Fruit fly (Drosophila melanogaster) whole organism, embryonic: ENCODE results near the gene lab.

Experiments used
- CG13287 ChIP-seq: fragments of 200-800 bp; sonication (Bioruptor generic); IDR thresholded peaks from 2 replicates; pipeline ENCODE4 v1.3.6; 2022; ENCODE audit warnings: missing biosample characterization, missing genetic modification characterization; ENCODE audit not compliant: partially characterized antibody
- CG14441 ChIP-seq: fragments of 200-800 bp; sonication (Bioruptor generic); IDR thresholded peaks from 2 replicates; pipeline ENCODE4 v1.3.6; 2022; ENCODE audit warnings: missing biosample characterization, missing genetic modification characterization
- CG16813 ChIP-seq: fragments of 200-800 bp; sonication (Bioruptor generic); IDR thresholded peaks from 3 replicates; pipeline ENCODE4 v1.3.6; 2022; ENCODE audit warnings: missing biosample characterization, missing genetic modification characterization; ENCODE audit not compliant: partially characterized antibody
- CG18476 ChIP-seq: fragments of 200-800 bp; sonication (Bioruptor generic); optimal IDR thresholded peaks from 2 replicates; lab custom pipeline; 2016; ENCODE audit warnings: missing biosample characterization, mild to moderate bottlenecking, missing genetic modification characterization
- CG18764 ChIP-seq: fragments of 200-800 bp; sonication (Bioruptor generic); optimal IDR thresholded peaks from 3 replicates; lab custom pipeline; 2016; ENCODE audit warnings: missing biosample characterization, missing genetic modification characterization
- CG34422 ChIP-seq: fragments of 200-800 bp; sonication (Bioruptor generic); IDR thresholded peaks from 3 replicates; pipeline ENCODE4 v1.3.6; 2022; ENCODE audit warnings: missing biosample characterization, missing genetic modification characterization
- CG4617 ChIP-seq: fragments of 200-800 bp; sonication (Bioruptor generic); optimal IDR thresholded peaks from 3 replicates; lab custom pipeline; 2016; ENCODE audit warnings: missing biosample characterization, missing genetic modification characterization, borderline replicate concordance
- CG7928 ChIP-seq: fragments of 200-800 bp; sonication (Bioruptor generic); optimal IDR thresholded peaks from 2 replicates; lab custom pipeline; 2017; ENCODE audit warnings: missing biosample characterization, mild to moderate bottlenecking, missing genetic modification characterization
- CG9932 ChIP-seq: fragments of 200-800 bp; sonication (Bioruptor generic); IDR thresholded peaks from 2 replicates; pipeline ENCODE4 v1.3.6; 2022; ENCODE audit warnings: missing biosample characterization, missing genetic modification characterization
- D19B ChIP-seq: fragments of 200-800 bp; sonication (Bioruptor generic); optimal IDR thresholded peaks from 2 replicates; lab custom pipeline; 2017; ENCODE audit warnings: missing biosample characterization, mild to moderate bottlenecking, missing genetic modification characterization
- Ets65A ChIP-seq: fragments of 200-800 bp; sonication (Bioruptor generic); peaks from one replicate; lab custom pipeline; 2016; ENCODE audit warnings: missing biosample characterization, missing genetic modification characterization
- Fer1 ChIP-seq: fragments of 200-800 bp; sonication (Bioruptor generic); optimal IDR thresholded peaks from 2 replicates; lab custom pipeline; 2017; ENCODE audit warnings: missing biosample characterization, mild to moderate bottlenecking, missing genetic modification characterization
- GATAe ChIP-seq: fragments of 200-800 bp; sonication (Bioruptor generic); conservative IDR thresholded peaks from 2 replicates; pipeline ENCODE4 v1.3.6; 2022; ENCODE audit warnings: missing biosample characterization, missing genetic modification characterization
- HLH3B ChIP-seq: fragments of 200-800 bp; sonication (Bioruptor generic); IDR thresholded peaks from 2 replicates; pipeline ENCODE4 v1.3.6; 2022; ENCODE audit warnings: missing biosample characterization, missing genetic modification characterization
- Lhr ChIP-seq: fragments of 200-800 bp; sonication (Bioruptor generic); optimal IDR thresholded peaks from 3 replicates; lab custom pipeline; 2017; ENCODE audit warnings: mild to moderate bottlenecking, missing biosample characterization, missing genetic modification reagents, missing genetic modification characterization
- MBD-R2 ChIP-seq: fragments of 200-800 bp; sonication (Bioruptor generic); IDR thresholded peaks from 2 replicates; pipeline ENCODE4 v1.3.6; 2022; ENCODE audit warnings: missing biosample characterization, missing genetic modification characterization
- Mes4 ChIP-seq: fragments of 200-800 bp; sonication (Bioruptor generic); optimal IDR thresholded peaks from 2 replicates; lab custom pipeline; 2016; ENCODE audit warnings: missing biosample characterization, missing genetic modification characterization
- Myb ChIP-seq: fragments of 200-800 bp; sonication (Bioruptor generic); optimal IDR thresholded peaks from 2 replicates; lab custom pipeline; 2016; ENCODE audit warnings: missing biosample characterization, missing genetic modification characterization
- Rfx ChIP-seq: fragments of 200-800 bp; sonication (Bioruptor generic); IDR thresholded peaks from 2 replicates; pipeline ENCODE4 v1.3.6; 2022; ENCODE audit warnings: missing biosample characterization, missing genetic modification characterization
- Sry-δ ChIP-seq: fragments of 200-800 bp; sonication (Bioruptor generic); optimal IDR thresholded peaks from 2 replicates; lab custom pipeline; 2016; ENCODE audit warnings: missing biosample characterization, missing genetic modification characterization
- Stat92E ChIP-seq, 3 experiments: fragments of >200 bp in 2 of 3; fragments of 200-800 bp in 1 of 3; sonication (Bioruptor generic) in 1 of 3; optimal IDR thresholded peaks; 2 replicates each; lab custom pipeline; 2017 to 2019; ENCODE audit warnings: missing biosample characterization in 3 of 3, missing genetic modification characterization in 3 of 3, mild to moderate bottlenecking in 1 of 3, moderate library complexity in 1 of 3
- amos ChIP-seq: fragments of 200-800 bp; sonication (Bioruptor generic); IDR thresholded peaks from 2 replicates; pipeline ENCODE4 v1.3.6; 2022; ENCODE audit warnings: missing biosample characterization, missing genetic modification characterization; ENCODE audit not compliant: partially characterized antibody
- bab2 ChIP-seq: fragments of 200-800 bp; sonication (Bioruptor generic); optimal IDR thresholded peaks from 2 replicates; lab custom pipeline; 2016; ENCODE audit warnings: missing biosample characterization, missing genetic modification characterization
- bowl ChIP-seq: fragments of 200-800 bp; sonication (Bioruptor generic); IDR thresholded peaks from 2 replicates; pipeline ENCODE4 v1.3.6; 2022; ENCODE audit warnings: missing biosample characterization, missing genetic modification characterization
- ci ChIP-seq: fragments of 200-800 bp; sonication (Bioruptor generic); IDR thresholded peaks from 3 replicates; pipeline ENCODE4 v1.3.6; 2022; ENCODE audit warnings: missing biosample characterization, missing genetic modification characterization
- crol ChIP-seq: fragments of 200-800 bp; sonication (Bioruptor generic); IDR thresholded peaks from 2 replicates; pipeline ENCODE4 v1.3.6; 2022; ENCODE audit warnings: missing biosample characterization, missing genetic modification characterization
- crp ChIP-seq, 2 experiments: fragments of 200-800 bp; sonication (Bioruptor generic); optimal IDR thresholded peaks; 2 replicates in 1 of 2; 3 replicates in 1 of 2; lab custom pipeline; 2017; ENCODE audit warnings: missing biosample characterization in 2 of 2, missing genetic modification characterization in 2 of 2, mild to moderate bottlenecking in 1 of 2, moderate library complexity in 1 of 2
- dati ChIP-seq: fragments of 200-800 bp; sonication (Bioruptor generic); IDR thresholded peaks from 2 replicates; pipeline ENCODE4 v1.3.6; 2022; ENCODE audit warnings: missing biosample characterization, missing genetic modification characterization
- exex ChIP-seq: fragments of 200-800 bp; sonication (Bioruptor generic); optimal IDR thresholded peaks from 4 replicates; lab custom pipeline; 2018; ENCODE audit warnings: missing biosample characterization, mild to moderate bottlenecking, missing genetic modification characterization, moderate library complexity
- fu2 ChIP-seq: fragments of 200-800 bp; sonication (Bioruptor generic); optimal IDR thresholded peaks from 2 replicates; lab custom pipeline; 2016; ENCODE audit warnings: missing biosample characterization, missing genetic modification characterization
- grau ChIP-seq: fragments of 200-800 bp; optimal IDR thresholded peaks from 3 replicates; lab custom pipeline; 2019; ENCODE audit warnings: missing biosample characterization, mild to moderate bottlenecking, missing genetic modification characterization, moderate library complexity
- grn ChIP-seq: fragments of 200-800 bp; sonication (Bioruptor generic); optimal IDR thresholded peaks from 3 replicates; lab custom pipeline; 2017; ENCODE audit warnings: missing biosample characterization, missing genetic modification characterization
- hkb ChIP-seq, 2 experiments: fragments of 200-800 bp in 1 of 2; fragments of >200 bp in 1 of 2; sonication (Bioruptor generic) in 1 of 2; IDR thresholded peaks in 1 of 2; optimal IDR thresholded peaks in 1 of 2; 2 replicates each; pipeline versions ENCODE4 v1.3.6 to Lab custom; 2017 to 2022; ENCODE audit warnings: missing biosample characterization in 1 of 2, missing genetic modification characterization in 1 of 2
- mld ChIP-seq: fragments of 200-800 bp; sonication (Bioruptor generic); IDR thresholded peaks from 3 replicates; pipeline ENCODE4 v1.3.6; 2022; ENCODE audit warnings: missing biosample characterization, missing genetic modification characterization; ENCODE audit not compliant: partially characterized antibody
- prd ChIP-seq, 3 experiments: fragments of >200 bp in 2 of 3; fragments of 200-800 bp in 1 of 3; sonication (Bioruptor generic) in 1 of 3; optimal IDR thresholded peaks in 2 of 3; IDR thresholded peaks in 1 of 3; 2 replicates in 2 of 3; 3 replicates in 1 of 3; pipeline versions ENCODE4 v1.3.6 to Lab custom; 2017 to 2022; ENCODE audit warnings: missing biosample characterization in 1 of 3, missing genetic modification characterization in 1 of 3
- repo ChIP-seq: fragments of 200-800 bp; sonication (Bioruptor generic); optimal IDR thresholded peaks from 2 replicates; lab custom pipeline; 2016; ENCODE audit warnings: missing biosample characterization, missing genetic modification characterization
- tio ChIP-seq: fragments of 200-800 bp; sonication (Bioruptor generic); optimal IDR thresholded peaks from 2 replicates; lab custom pipeline; 2017; ENCODE audit warnings: missing biosample characterization, missing genetic modification characterization, inconsistent platforms
- vvl ChIP-seq: fragments of 200-800 bp; sonication (Bioruptor generic); IDR thresholded peaks from 2 replicates; pipeline ENCODE4 v1.3.6; 2022; ENCODE audit warnings: missing biosample characterization, missing genetic modification characterization
- zf30C ChIP-seq: fragments of 200-800 bp; sonication (Bioruptor generic); optimal IDR thresholded peaks from 3 replicates; lab custom pipeline; 2018; ENCODE audit warnings: missing biosample characterization, mild to moderate bottlenecking, missing genetic modification characterization
- zfh2 ChIP-seq: fragments of 200-800 bp; sonication (Bioruptor generic); optimal IDR thresholded peaks from 2 replicates; lab custom pipeline; 2016; ENCODE audit warnings: missing biosample characterization, missing genetic modification characterization

The lab gene

dm6 chr3R:6646740-6647139 lies 31.6 kb downstream of the lab start, which contains the start of gene Taf1 (continued):
- TF ChIP-seq fu2 (GFP tag; lab: Kevin White, UChicago) (no peak), zf30C (GFP tag; lab: Kevin White, UChicago) (no peak), CG7928 (GFP tag; lab: Kevin White, UChicago) (peak; percentile 26), dati (no peak), tio (GFP tag; lab: Kevin White, UChicago) (no peak), bab2 (GFP tag; lab: Kevin White, UChicago) (no peak), mld (GFP tag; lab: Robert Waterston, UW) (0 out of 3 replicates have a peak, but pooled peaks have one; percentile 13), bowl (GFP tag; lab: Robert Waterston, UW) (no peak), CG9932 (GFP tag; lab: Robert Waterston, UW) (peak; percentile 23; the same call in 1 of the 2 replicates), CG34422 (peak; percentile 92), Mes4 (peak; percentile 15), crol (GFP tag; lab: Robert Waterston, UW) (peak; percentile 98), D19B (GFP tag; lab: Kevin White, UChicago) (no peak), vvl (GFP tag; lab: Robert Waterston, UW) (peak; percentile 24; the same call in 1 of the 2 replicates), Fer1 (no peak), ci (GFP tag; lab: Robert Waterston, UW) (0 out of 3 replicates have a peak, but pooled peaks have one; percentile 38), CG13287 (GFP tag; lab: Robert Waterston, UW) (peak; percentile 52), crp (GFP tag; optimal IDR thresholded peaks at IDR 0.05; lab: Kevin White, UChicago) (peak in 1 of 2 experiments; percentile 21), hkb (optimal IDR thresholded peaks at IDR 0.05; lab: Kevin White, UChicago) (no peak), hkb (GFP tag; IDR thresholded peaks at IDR 0.05; lab: Robert Waterston, UW) (0 out of 2 replicates have a peak, but pooled peaks have one; percentile 9), prd (optimal IDR thresholded peaks at IDR 0.05; lab: Kevin White, UChicago) (no peak), prd (GFP tag; IDR thresholded peaks at IDR 0.05; lab: Robert Waterston, UW) (peak; percentile 50; the same call in 2 of the 3 replicates), Stat92E (GFP tag; optimal IDR thresholded peaks at IDR 0.05; lab: Kevin White, UChicago) (peak in 1 of 3 experiments; percentile 27), CG4617 (GFP tag; lab: Kevin White, UChicago) (peak; percentile 98), Sry-δ (peak; percentile 44), Rfx (GFP tag; lab: Robert Waterston, UW) (peak; percentile 45), Lhr (GFP tag; lab: Kevin White, UChicago) (peak; percentile 89), zfh2 (GFP tag; lab: Kevin White, UChicago) (peak; percentile 15), MBD-R2 (peak; percentile 95), amos (GFP tag; lab: Robert Waterston, UW) (peak; percentile 29; the same call in 1 of the 2 replicates)

dm6 chr3R:6644334-6644733 lies 34.1 kb downstream of the lab start, which contains the start of gene Ass:
Gene Ass (minus strand): TSS chr3R:6644434.
- TF ChIP-seq CG18476 (GFP tag; lab: Kevin White, UChicago) (no peak), CG14441 (GFP tag; lab: Robert Waterston, UW) (no peak), Ets65A (peak; percentile 11), D19B (GFP tag; lab: Kevin White, UChicago) (peak; percentile 85), GATAe (GFP tag; lab: Robert Waterston, UW) (peak; percentile 49), grn (GFP tag; lab: Kevin White, UChicago) (peak; percentile 23), exex (tag; lab: Kevin White, UChicago) (peak; percentile 13)
- TF ChIP-seq, all 482 proteins: peak for 5

- no peak for TF ChIP-seq Myb (GFP tag; lab: Kevin White, UChicago)
- TF ChIP-seq CG18764 (GFP tag; lab: Kevin White, UChicago): no peak
- TF ChIP-seq CG16813: no peak
- no peak for TF ChIP-seq grau
- no peak for TF ChIP-seq HLH3B (GFP tag; lab: Robert Waterston, UW)
- TF ChIP-seq repo (GFP tag; lab: Kevin White, UChicago): no peak
These were observed 37.5 kb downstream of the lab start, which contains the start of gene CG31286 for dm6 chr3R:6640932-6641331. Gene CG31286 (plus strand): TSS chr3R:6641232.
